Worm (Caenorhabditis elegans): ENCODE results near the gene T24C4.5.

- no peak for TF ChIP-seq lin-13 (GFP tag; optimal IDR thresholded peaks at IDR 0.05)
- no peak for TF ChIP-seq nhr-25 (tag; optimal IDR thresholded peaks at IDR 0.05; ENCODE audit: borderline replicate concordance, insufficient read depth)
- TF ChIP-seq dve-1 (tag; optimal IDR thresholded peaks at IDR 0.05; ENCODE audit: insufficient read depth) = no peak
- no peak for TF ChIP-seq F49E8.2 (tag; optimal IDR thresholded peaks at IDR 0.05; ENCODE audit: borderline replicate concordance)
- no peak for TF ChIP-seq tra-1 (GFP tag; IDR thresholded peaks at IDR 0.05)
- TF ChIP-seq lin-39 (tag; optimal IDR thresholded peaks at IDR 0.05) = no peak
These were observed 4.1 kb upstream of the T24C4.5 start for ce11 chrIII:883595-883994.
